Worm (Caenorhabditis elegans) whole organism, late embryonic: ENCODE measurements around the gene frg-1.
A peak's percentile ranks its signal among the peaks of the same experiment; 100 is the strongest.

Experiments used
- dve-1 ChIP-seq: sonication (generic microtip); optimal IDR thresholded peaks from 2 replicates; lab custom pipeline; 2017; ENCODE audit warnings: antibody characterized with exemption, mild to moderate bottlenecking, missing genetic modification characterization, missing compliant biosample characterization
- elt-2 ChIP-seq: sonication (generic microtip); optimal IDR thresholded peaks from 2 replicates; lab custom pipeline; 2016; ENCODE audit warnings: missing genetic modification reagents, missing genetic modification characterization, missing compliant biosample characterization
- ets-4 ChIP-seq: sonication (generic microtip); optimal IDR thresholded peaks from 2 replicates; lab custom pipeline; 2016; ENCODE audit warnings: missing genetic modification characterization, missing compliant biosample characterization
- gmeb-2 ChIP-seq: sonication (generic microtip); optimal IDR thresholded peaks from 2 replicates; lab custom pipeline; 2016; ENCODE audit warnings: missing genetic modification characterization, inconsistent platforms, missing compliant biosample characterization
- hlh-30 ChIP-seq: sonication (generic microtip); optimal IDR thresholded peaks from 2 replicates; lab custom pipeline; 2017; ENCODE audit warnings: antibody characterized with exemption, missing genetic modification characterization, missing compliant biosample characterization; ENCODE audit not compliant: insufficient read depth
- nhr-11 ChIP-seq: fragments of 150-350 bp; optimal IDR thresholded peaks from 2 replicates; lab custom pipeline; 2014; ENCODE audit warnings: missing biosample characterization, missing genetic modification characterization
- pha-4 ChIP-seq: fragments of 150-350 bp; optimal IDR thresholded peaks from 2 replicates; lab custom pipeline; 2018; ENCODE audit warnings: missing biosample characterization, missing genetic modification reagents, missing genetic modification characterization
- pqm-1 ChIP-seq: sonication (generic microtip); optimal IDR thresholded peaks from 2 replicates; lab custom pipeline; 2016; ENCODE audit warnings: missing genetic modification characterization, missing compliant biosample characterization
- unc-55 ChIP-seq: sonication (generic microtip); optimal IDR thresholded peaks from 2 replicates; lab custom pipeline; 2017; ENCODE audit warnings: missing biosample characterization, missing genetic modification reagents, missing genetic modification characterization

DNA sequence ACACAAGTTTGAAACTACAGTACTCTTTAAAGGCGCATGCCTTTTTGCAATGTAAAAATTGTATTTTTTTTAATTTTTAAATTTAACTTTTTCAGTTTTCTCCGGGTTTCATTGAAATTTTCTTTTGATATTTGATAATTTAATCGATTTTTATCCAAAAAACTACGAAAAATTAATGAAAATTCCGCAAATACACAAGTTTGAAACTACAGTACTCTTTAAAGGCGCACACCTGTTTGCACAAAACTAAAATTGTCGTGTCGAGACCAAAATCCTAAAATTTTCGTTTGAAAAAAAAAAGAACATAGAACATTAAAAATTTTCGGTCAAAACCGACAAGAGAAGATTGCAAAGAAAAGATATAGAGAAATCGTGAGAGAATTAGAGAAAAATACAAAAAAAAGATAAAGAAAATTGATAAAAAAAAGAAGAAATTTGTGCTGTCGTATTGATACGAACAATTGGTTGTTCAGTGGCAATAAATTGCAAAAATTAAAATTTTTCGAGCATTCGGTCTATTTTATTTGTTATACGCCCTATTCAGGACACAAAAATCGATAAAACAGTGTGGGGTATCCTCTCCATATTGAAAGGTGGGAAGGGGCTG, 11.4 kb upstream of the frg-1 start:
- TF ChIP-seq gmeb-2 (tag; lab: Kevin White, UChicago) (no peak), pqm-1 (tag; lab: Kevin White, UChicago) (no peak), ets-4 (tag; lab: Kevin White, UChicago) (no peak), unc-55 (GFP tag; lab: Kevin White, UChicago) (no peak), pha-4 (tag; lab: Kevin White, UChicago) (no peak), hlh-30 (tag; lab: Kevin White, UChicago) (no peak), nhr-11 (tag; lab: Kevin White, UChicago) (no peak), dve-1 (tag; lab: Kevin White, UChicago) (no peak), elt-2 (peak; percentile 64)
